Worm (Caenorhabditis elegans): ENCODE measurements around the gene lev-9.

lev-9 gene

DNA sequence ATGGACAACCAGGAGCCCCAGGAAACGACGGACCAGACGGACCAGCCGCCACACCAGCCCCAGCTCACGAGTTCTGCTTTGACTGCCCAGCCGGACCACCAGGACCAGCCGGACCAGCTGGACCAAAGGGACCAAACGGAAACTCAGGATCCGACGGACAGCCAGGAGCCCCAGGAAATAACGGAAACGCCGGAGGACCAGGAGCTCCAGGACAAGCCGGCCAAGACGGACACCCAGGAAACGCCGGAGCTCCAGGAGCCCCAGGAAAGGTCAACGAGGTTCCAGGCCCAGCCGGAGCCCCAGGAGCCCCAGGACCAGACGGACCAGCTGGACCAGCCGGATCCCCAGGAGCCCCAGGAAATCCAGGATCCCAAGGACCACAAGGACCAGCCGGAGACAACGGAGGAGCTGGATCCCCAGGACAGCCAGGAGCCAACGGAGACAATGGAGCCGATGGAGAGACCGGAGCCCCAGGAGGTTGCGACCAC lies 38.1 kb upstream of the lev-9 start:
- TF ChIP-seq egrh-3 (GFP tag; IDR thresholded peaks at IDR 0.05) (peak; percentile 97), zfh-2 (GFP tag; conservative IDR thresholded peaks at IDR 0.05) (0 out of 2 replicates have a peak, but pooled peaks have one; percentile 19)

DNA sequence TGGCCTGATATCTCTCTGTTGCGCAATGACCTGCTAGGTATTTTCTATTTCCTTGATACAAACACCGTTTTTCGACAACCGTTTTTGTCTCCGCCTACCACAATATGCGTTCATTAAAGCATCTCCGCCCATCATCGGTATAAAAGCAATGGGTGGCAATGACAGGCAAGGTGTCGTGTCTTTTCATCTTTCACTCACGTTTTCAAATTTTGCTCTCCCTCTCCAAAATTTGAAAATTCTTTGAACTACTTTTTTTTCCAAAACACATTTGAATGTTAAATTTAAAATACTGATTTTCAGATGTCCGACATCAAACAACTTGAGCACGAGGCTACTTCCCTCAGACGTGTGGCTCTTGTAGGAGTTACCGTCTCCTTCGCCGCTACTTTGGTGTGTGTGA lies 37.3 kb upstream of the lev-9 start, which contains the start of gene col-169:
col-169 (plus strand) TSS at position 301 of the 400 bp plus-strand sequence.
- TF ChIP-seq B0019.2 (GFP tag; conservative IDR thresholded peaks at IDR 0.05) (no peak), F55B11.4 (tag; optimal IDR thresholded peaks at IDR 0.05; ENCODE audit: borderline replicate concordance, insufficient read depth) (no peak), nhr-179 (tag; optimal IDR thresholded peaks at IDR 0.05) (no peak), die-1 (tag; optimal IDR thresholded peaks at IDR 0.05) (no peak), dpff-1 (tag; optimal IDR thresholded peaks at IDR 0.05) (no peak), madf-8 (GFP tag; conservative IDR thresholded peaks at IDR 0.05) (no peak)

DNA sequence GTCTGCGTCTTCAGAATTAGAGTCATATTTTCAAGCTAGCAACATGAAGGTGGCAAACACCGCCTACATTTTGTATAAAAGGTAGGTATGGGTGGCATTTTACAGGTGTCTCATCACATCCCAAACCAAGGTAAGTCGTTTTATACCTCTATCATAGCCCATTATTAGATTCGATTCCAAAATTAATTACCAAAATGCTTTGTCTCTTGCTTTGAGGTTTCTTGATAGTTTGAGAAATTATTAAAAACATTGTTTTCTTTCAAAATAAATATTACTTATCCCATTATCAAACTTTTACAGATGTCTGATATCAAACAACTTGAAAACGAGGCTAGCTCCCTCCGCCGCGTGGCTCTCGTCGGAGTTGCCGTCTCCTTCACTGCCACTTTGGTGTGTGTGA lies 34.6 kb upstream of the lev-9 start, which contains the start of gene col-168:
col-168 (plus strand) TSS at position 301 of the 400 bp plus-strand sequence.
- TF ChIP-seq mxl-1 (tag; optimal IDR thresholded peaks at IDR 0.05) (no peak), lin-40 (tag; optimal IDR thresholded peaks at IDR 0.05) (no peak), hmg-1.2 (GFP tag; IDR thresholded peaks at IDR 0.05) (no peak)

DNA sequence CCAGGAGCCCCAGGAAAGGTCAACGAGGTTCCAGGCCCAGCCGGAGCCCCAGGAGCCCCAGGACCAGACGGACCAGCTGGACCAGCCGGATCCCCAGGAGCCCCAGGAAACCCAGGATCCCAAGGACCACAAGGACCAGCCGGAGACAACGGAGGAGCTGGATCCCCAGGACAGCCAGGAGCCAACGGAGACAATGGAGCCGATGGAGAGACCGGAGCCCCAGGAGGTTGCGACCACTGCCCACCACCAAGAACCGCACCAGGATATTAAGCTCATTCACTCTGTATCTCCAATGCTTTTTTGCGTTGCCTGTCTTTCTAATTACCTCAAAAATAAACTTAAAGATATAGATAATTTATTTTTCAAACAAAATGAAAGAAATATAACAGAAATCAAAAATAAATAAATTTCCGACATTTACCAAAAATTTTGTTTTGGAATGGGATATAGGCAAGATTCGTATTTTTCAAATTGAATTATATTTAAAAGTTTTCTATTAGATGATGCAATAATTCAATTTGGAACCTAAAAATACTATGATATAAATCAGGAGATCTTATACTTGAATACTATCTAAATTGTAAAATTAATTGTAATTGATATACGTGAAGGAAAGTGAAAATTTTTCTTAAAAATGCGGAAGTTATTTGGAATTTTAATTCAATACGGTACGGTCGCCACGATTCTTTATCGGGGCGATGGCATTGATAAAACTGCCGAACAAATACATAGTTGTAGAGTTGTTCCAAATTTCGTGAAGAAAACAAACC lies 32.8 kb upstream of the lev-9 start:
- TF ChIP-seq egrh-3 (GFP tag; IDR thresholded peaks at IDR 0.05) = peak; percentile 52

DNA sequence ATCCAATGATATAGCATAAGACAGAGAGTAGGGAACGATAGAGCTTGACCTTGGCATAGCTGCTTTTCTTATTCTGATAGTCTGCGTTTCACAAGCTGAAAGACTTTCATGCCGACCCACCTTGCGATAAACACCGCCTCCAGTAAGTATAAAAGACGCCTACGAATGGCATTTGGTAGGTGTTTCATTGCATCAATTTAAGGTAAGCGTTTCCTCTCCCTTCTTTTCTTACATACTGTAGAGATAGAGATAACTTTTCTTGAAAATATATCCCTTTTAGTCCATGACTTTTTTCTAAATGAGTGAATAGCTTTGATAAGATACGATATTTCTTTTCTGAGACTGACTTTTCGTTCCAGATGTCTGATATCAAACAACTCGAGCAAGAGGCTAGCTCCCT lies 31.6 kb upstream of the lev-9 start, which contains the start of gene col-167:
col-167 (plus strand) TSS at position 360 of the 400 bp plus-strand sequence.
- no peak for TF ChIP-seq unc-130 (GFP tag; optimal IDR thresholded peaks at IDR 0.05)
- no peak for TF ChIP-seq rpc-1 (optimal IDR thresholded peaks at IDR 0.05)
- no peak for TF ChIP-seq rpc-1 (tag; optimal IDR thresholded peaks at IDR 0.05)
- no peak for TF ChIP-seq F10E7.11 (tag; optimal IDR thresholded peaks at IDR 0.05)
- TF ChIP-seq him-1 (tag; optimal IDR thresholded peaks at IDR 0.05) = no peak
- no peak for TF ChIP-seq ztf-3 (GFP tag; optimal IDR thresholded peaks at IDR 0.05)
- TF ChIP-seq atf-7 (tag; optimal IDR thresholded peaks at IDR 0.05) = no peak
- TF ChIP-seq let-607 (tag; optimal IDR thresholded peaks at IDR 0.05) = no peak
- no peak for TF ChIP-seq rec-8 (tag; optimal IDR thresholded peaks at IDR 0.05)
- TF ChIP-seq repo-1 (tag; optimal IDR thresholded peaks at IDR 0.05) = no peak
- TF ChIP-seq ceh-79 (tag; optimal IDR thresholded peaks at IDR 0.05) = no peak
- no peak for TF ChIP-seq F55B11.4 (tag; optimal IDR thresholded peaks at IDR 0.05; ENCODE audit: borderline replicate concordance, insufficient read depth)
- no peak for TF ChIP-seq ztf-18 (tag; optimal IDR thresholded peaks at IDR 0.05)
- no peak for TF ChIP-seq egl-44 (GFP tag; IDR thresholded peaks at IDR 0.05)
- TF ChIP-seq Y56A3A.18 (GFP tag; IDR thresholded peaks at IDR 0.05) = no peak
- no peak for TF ChIP-seq akir-1 (GFP tag; optimal IDR thresholded peaks at IDR 0.05)
- TF ChIP-seq T07F8.4 (tag; optimal IDR thresholded peaks at IDR 0.05) = no peak
- TF ChIP-seq tlf-1 (GFP tag; optimal IDR thresholded peaks at IDR 0.05) = no peak
- no peak for TF ChIP-seq nhr-90 (tag; optimal IDR thresholded peaks at IDR 0.05)
- TF ChIP-seq ztf-25 (GFP tag; IDR thresholded peaks at IDR 0.05) = no peak
- no peak for TF ChIP-seq F33H1.4 (GFP tag; IDR thresholded peaks at IDR 0.05)

All from whole organism, young adult.